Fruit fly (Drosophila melanogaster) whole organism, prepupa: ENCODE data around the gene CG13727.

ENCODE experiments used
- CG10669 ChIP-seq: fragments of 200-800 bp; sonication (Bioruptor generic); optimal IDR thresholded peaks from 3 replicates; lab custom pipeline; 2018; ENCODE audit warnings: missing biosample characterization, mild to moderate bottlenecking, missing genetic modification characterization, moderate library complexity
- CG11294 ChIP-seq: fragments of 200-800 bp; sonication (Bioruptor generic); IDR thresholded peaks from 2 replicates; pipeline ENCODE4 v1.3.6; 2022; ENCODE audit warnings: missing biosample characterization, missing genetic modification characterization
- CG11762 ChIP-seq: fragments of 200-800 bp; sonication (Bioruptor generic); optimal IDR thresholded peaks from 3 replicates; lab custom pipeline; 2016; ENCODE audit warnings: missing biosample characterization, missing genetic modification characterization; ENCODE audit not compliant: insufficient read depth
- CG15336 ChIP-seq: fragments of 200-800 bp; sonication (Bioruptor generic); IDR thresholded peaks from 2 replicates; pipeline ENCODE4 v1.3.6; 2022; ENCODE audit warnings: missing biosample characterization, missing genetic modification characterization
- CG1621 ChIP-seq: fragments of 200-800 bp; sonication (Bioruptor generic); optimal IDR thresholded peaks from 3 replicates; lab custom pipeline; 2018; ENCODE audit warnings: missing biosample characterization, mild to moderate bottlenecking, missing genetic modification characterization
- CG16779 ChIP-seq: fragments of 200-800 bp; sonication (Bioruptor generic); optimal IDR thresholded peaks from 3 replicates; lab custom pipeline; 2017; ENCODE audit warnings: missing biosample characterization, mild to moderate bottlenecking, missing genetic modification characterization
- CG3032 ChIP-seq: fragments of 200-800 bp; optimal IDR thresholded peaks from 2 replicates; lab custom pipeline; 2019; ENCODE audit warnings: missing biosample characterization, mild to moderate bottlenecking, missing genetic modification characterization, moderate library complexity
- CG32006 ChIP-seq: fragments of 200-800 bp; sonication (Bioruptor generic); optimal IDR thresholded peaks from 3 replicates; lab custom pipeline; 2017; ENCODE audit warnings: missing biosample characterization, mild to moderate bottlenecking, missing genetic modification characterization
- CG34406 ChIP-seq: fragments of 200-800 bp; sonication (Bioruptor generic); optimal IDR thresholded peaks from 3 replicates; lab custom pipeline; 2016; ENCODE audit warnings: missing biosample characterization, missing genetic modification characterization
- CG3919 ChIP-seq: fragments of 200-800 bp; sonication (Bioruptor generic); optimal IDR thresholded peaks from 3 replicates; lab custom pipeline; 2016; ENCODE audit warnings: missing biosample characterization, missing genetic modification characterization
- CG4318 ChIP-seq: fragments of 200-800 bp; sonication (Bioruptor generic); optimal IDR thresholded peaks from 3 replicates; lab custom pipeline; 2017; ENCODE audit warnings: missing biosample characterization, mild to moderate bottlenecking, missing genetic modification characterization
- CG6163 ChIP-seq: fragments of 200-800 bp; sonication (Bioruptor generic); IDR thresholded peaks from 3 replicates; pipeline ENCODE4 v1.3.6; 2022; ENCODE audit warnings: missing biosample characterization, missing genetic modification characterization
- CG6276 ChIP-seq: fragments of 200-800 bp; sonication (Bioruptor generic); optimal IDR thresholded peaks from 2 replicates; lab custom pipeline; 2017; ENCODE audit warnings: missing biosample characterization, mild to moderate bottlenecking, missing genetic modification characterization
- CG6792 ChIP-seq: fragments of 200-800 bp; sonication (Bioruptor generic); optimal IDR thresholded peaks from 3 replicates; lab custom pipeline; 2016; ENCODE audit warnings: missing biosample characterization, missing genetic modification characterization
- CG6808 ChIP-seq: fragments of 200-800 bp; sonication (Bioruptor generic); optimal IDR thresholded peaks from 3 replicates; lab custom pipeline; 2017; ENCODE audit warnings: missing biosample characterization, missing genetic modification characterization, mild to moderate bottlenecking, moderate library complexity, missing genetic modification reagents
- CG7368 ChIP-seq: fragments of 200-800 bp; sonication (Bioruptor generic); optimal IDR thresholded peaks from 3 replicates; lab custom pipeline; 2016; ENCODE audit warnings: missing biosample characterization, missing genetic modification characterization
- CG8119 ChIP-seq: fragments of 200-800 bp; sonication (Bioruptor generic); IDR thresholded peaks from 3 replicates; pipeline ENCODE4 v1.3.6; 2022; ENCODE audit warnings: missing biosample characterization, missing genetic modification characterization
- CG8319 ChIP-seq: fragments of 200-800 bp; sonication (Bioruptor generic); optimal IDR thresholded peaks from 3 replicates; lab custom pipeline; 2016; ENCODE audit warnings: missing biosample characterization, missing genetic modification characterization
- CG8632 ChIP-seq: fragments of 200-800 bp; sonication (Bioruptor generic); optimal IDR thresholded peaks from 3 replicates; lab custom pipeline; 2016; ENCODE audit warnings: missing biosample characterization, missing genetic modification characterization
- CG9139 ChIP-seq: fragments of 200-800 bp; sonication (Bioruptor generic); optimal IDR thresholded peaks from 3 replicates; lab custom pipeline; 2017; ENCODE audit warnings: missing biosample characterization, mild to moderate bottlenecking, missing genetic modification characterization
- Eip93F ChIP-seq: fragments of 200-800 bp; sonication (Bioruptor generic); optimal IDR thresholded peaks from 2 replicates; lab custom pipeline; 2016; ENCODE audit warnings: missing biosample characterization, mild to moderate bottlenecking, missing genetic modification characterization
- Ets21C ChIP-seq: fragments of 200-800 bp; sonication (Bioruptor generic); optimal IDR thresholded peaks from 3 replicates; lab custom pipeline; 2016; ENCODE audit warnings: missing biosample characterization, missing genetic modification characterization
- Gug ChIP-seq: fragments of 200-800 bp; sonication (Bioruptor generic); IDR thresholded peaks from 2 replicates; pipeline ENCODE4 v1.3.6; 2022; ENCODE audit warnings: missing biosample characterization, missing genetic modification characterization
- Hr39 ChIP-seq: fragments of 200-800 bp; sonication (Bioruptor generic); optimal IDR thresholded peaks from 2 replicates; lab custom pipeline; 2016; ENCODE audit warnings: missing biosample characterization, missing genetic modification characterization
- Hr4 ChIP-seq: fragments of 200-800 bp; sonication (Bioruptor generic); optimal IDR thresholded peaks from 3 replicates; lab custom pipeline; 2016; ENCODE audit warnings: missing biosample characterization, missing genetic modification characterization
- OdsH ChIP-seq: fragments of 200-800 bp; sonication (Bioruptor generic); optimal IDR thresholded peaks from 3 replicates; lab custom pipeline; 2016; ENCODE audit warnings: missing biosample characterization, missing genetic modification characterization
- Smox ChIP-seq: fragments of 200-800 bp; sonication (Bioruptor generic); optimal IDR thresholded peaks from 3 replicates; lab custom pipeline; 2016; ENCODE audit warnings: missing biosample characterization, missing genetic modification characterization
- Sox102F ChIP-seq: fragments of 200-800 bp; sonication (Bioruptor generic); optimal IDR thresholded peaks from 2 replicates; lab custom pipeline; 2016; ENCODE audit warnings: missing biosample characterization, mild to moderate bottlenecking, missing genetic modification characterization
- Sox14 ChIP-seq: fragments of 200-800 bp; sonication (Bioruptor generic); optimal IDR thresholded peaks from 3 replicates; lab custom pipeline; 2016; ENCODE audit warnings: missing biosample characterization, missing genetic modification characterization
- achi ChIP-seq: fragments of 200-800 bp; sonication (Bioruptor generic); optimal IDR thresholded peaks from 3 replicates; lab custom pipeline; 2016; ENCODE audit warnings: missing biosample characterization, missing genetic modification characterization
- acj6 ChIP-seq: fragments of 200-800 bp; sonication (Bioruptor generic); optimal IDR thresholded peaks from 3 replicates; lab custom pipeline; 2016; ENCODE audit warnings: missing biosample characterization, missing genetic modification characterization
- dac ChIP-seq: fragments of 200-800 bp; sonication (Bioruptor generic); optimal IDR thresholded peaks from 2 replicates; lab custom pipeline; 2017; ENCODE audit warnings: missing biosample characterization, mild to moderate bottlenecking, missing genetic modification characterization
- dsx ChIP-seq: fragments of 200-800 bp; optimal IDR thresholded peaks from 3 replicates; lab custom pipeline; 2019; ENCODE audit warnings: missing biosample characterization, mild to moderate bottlenecking, missing genetic modification characterization, moderate library complexity; ENCODE audit not compliant: poor library complexity, severe bottlenecking
- fd59A ChIP-seq: fragments of 200-800 bp; sonication (Bioruptor generic); optimal IDR thresholded peaks from 2 replicates; lab custom pipeline; 2017; ENCODE audit warnings: missing biosample characterization, mild to moderate bottlenecking, missing genetic modification characterization, missing genetic modification reagents
- fkh ChIP-seq: fragments of 200-800 bp; sonication (Bioruptor generic); optimal IDR thresholded peaks from 3 replicates; lab custom pipeline; 2017; ENCODE audit warnings: missing biosample characterization, mild to moderate bottlenecking, missing genetic modification characterization, moderate library complexity
- pdm3 ChIP-seq: fragments of 200-800 bp; sonication (Bioruptor generic); optimal IDR thresholded peaks from 3 replicates; lab custom pipeline; 2016; ENCODE audit warnings: missing biosample characterization, missing genetic modification characterization
- salr ChIP-seq, 2 experiments: fragments of 200-800 bp; sonication (Bioruptor generic); optimal IDR thresholded peaks; 3 replicates each; lab custom pipeline; 2016 to 2018; ENCODE audit warnings: missing biosample characterization in 2 of 2, missing genetic modification characterization in 2 of 2, mild to moderate bottlenecking in 1 of 2
- spab ChIP-seq: fragments of 200-800 bp; sonication (Bioruptor generic); optimal IDR thresholded peaks from 2 replicates; lab custom pipeline; 2017; ENCODE audit warnings: missing biosample characterization, mild to moderate bottlenecking, missing genetic modification characterization, missing genetic modification reagents
- vri ChIP-seq: fragments of 200-800 bp; sonication (Bioruptor generic); optimal IDR thresholded peaks from 3 replicates; lab custom pipeline; 2016; ENCODE audit warnings: missing biosample characterization, mild to moderate bottlenecking, missing genetic modification characterization

CG13727 gene

DNA sequence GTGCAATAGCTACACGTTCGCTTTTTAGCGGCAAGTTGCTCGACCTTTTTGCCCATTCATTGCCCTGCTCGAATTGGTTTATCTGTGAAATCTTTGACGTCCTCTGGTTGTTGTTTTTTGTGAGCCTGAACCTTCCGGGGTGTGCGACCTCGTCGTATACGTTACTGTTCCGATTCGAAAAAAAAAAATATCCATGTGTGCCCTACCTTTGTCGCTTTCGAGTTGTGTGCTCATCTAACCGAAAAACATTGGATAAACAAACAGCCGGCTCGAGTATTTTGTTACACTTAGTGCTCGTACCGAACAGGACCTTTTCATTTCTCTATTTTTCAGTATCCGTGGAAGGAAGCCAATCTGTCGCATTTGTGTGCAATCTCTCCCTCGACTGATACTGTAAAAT is 22.9 kb upstream of the CG13727 start:
- TF ChIP-seq dac: no peak
- TF ChIP-seq CG11294 (GFP tag; lab: Robert Waterston, UW): no peak
- no peak for TF ChIP-seq CG11762
- no peak for TF ChIP-seq Gug (GFP tag; lab: Robert Waterston, UW)
- no peak for TF ChIP-seq CG8319 (GFP tag; lab: Kevin White, UChicago)
- no peak for TF ChIP-seq vri (GFP tag; lab: Kevin White, UChicago)
- TF ChIP-seq CG1621 (tag; lab: Kevin White, UChicago): no peak
- TF ChIP-seq CG8119 (GFP tag; lab: Robert Waterston, UW): no peak
- TF ChIP-seq Ets21C (GFP tag; lab: Kevin White, UChicago): no peak
- no peak for TF ChIP-seq Smox
- TF ChIP-seq Eip93F (GFP tag; lab: Kevin White, UChicago): no peak
- no peak for TF ChIP-seq CG15336
- no peak for TF ChIP-seq CG16779 (tag; lab: Kevin White, UChicago)
- TF ChIP-seq CG34406 (GFP tag; lab: Kevin White, UChicago): no peak
- no peak for TF ChIP-seq CG4318 (GFP tag; lab: Kevin White, UChicago)
- TF ChIP-seq acj6: no peak
- no peak for TF ChIP-seq pdm3 (GFP tag; lab: Kevin White, UChicago)
- TF ChIP-seq Sox14: no peak
- no peak for TF ChIP-seq CG10669 (GFP tag; lab: Kevin White, UChicago)

DNA sequence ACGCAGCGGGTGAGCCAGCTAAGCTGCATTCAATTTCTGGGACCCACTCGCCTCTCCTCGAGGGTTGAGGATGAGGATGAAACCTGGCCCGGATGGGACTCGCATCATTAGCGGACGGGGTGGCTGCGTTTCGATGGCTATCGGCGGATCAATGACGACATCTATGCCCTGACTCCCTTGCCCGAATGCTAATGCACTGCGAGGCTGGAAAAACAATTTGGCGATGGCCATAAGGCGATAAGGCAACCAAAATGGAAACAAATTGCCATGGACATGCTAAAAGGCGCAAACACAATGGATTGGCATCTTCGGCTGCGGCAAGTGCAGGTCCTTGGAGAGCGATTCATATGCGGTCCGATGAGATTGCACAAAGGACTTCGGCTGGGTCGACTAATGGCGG is 21.8 kb upstream of the CG13727 start:
- TF ChIP-seq CG7368 (GFP tag; lab: Kevin White, UChicago) (no peak), CG4318 (GFP tag; lab: Kevin White, UChicago) (no peak), CG11294 (GFP tag; lab: Robert Waterston, UW) (no peak), CG3032 (no peak), Ets21C (GFP tag; lab: Kevin White, UChicago) (no peak), CG32006 (GFP tag; lab: Kevin White, UChicago) (no peak), CG3919 (GFP tag; lab: Kevin White, UChicago) (no peak), achi (GFP tag; lab: Kevin White, UChicago) (no peak), Gug (GFP tag; lab: Robert Waterston, UW) (no peak), dac (no peak), OdsH (GFP tag; lab: Kevin White, UChicago) (no peak), Hr39 (GFP tag; lab: Kevin White, UChicago) (no peak), CG11762 (no peak), Smox (no peak), CG8632 (GFP tag; lab: Kevin White, UChicago) (no peak)
- TF ChIP-seq, all 60 proteins: peak for 0

DNA sequence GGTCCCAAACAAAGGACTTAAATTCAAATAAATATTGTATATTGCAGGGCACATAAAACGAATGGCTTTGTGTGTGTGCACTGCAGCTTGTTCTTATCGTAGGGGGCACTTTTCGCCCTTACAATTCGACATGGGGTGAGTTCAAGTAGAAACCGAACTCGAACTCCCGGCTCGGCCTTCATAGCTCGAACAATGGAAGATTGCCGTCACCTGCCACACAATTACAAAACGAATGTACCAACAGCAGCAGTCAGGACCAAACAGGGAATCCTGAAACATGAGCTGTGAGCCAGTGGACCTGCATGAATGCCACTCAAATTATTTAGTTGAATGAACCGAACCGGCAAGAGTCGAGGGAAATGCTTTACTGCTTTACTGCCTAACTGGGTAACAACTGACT is 20.8 kb upstream of the CG13727 start:
- TF ChIP-seq fkh (no peak), CG11294 (GFP tag; lab: Robert Waterston, UW) (no peak), Sox102F (no peak), dsx (no peak), Hr39 (GFP tag; lab: Kevin White, UChicago) (no peak), CG6276 (GFP tag; lab: Kevin White, UChicago) (no peak), CG34406 (GFP tag; lab: Kevin White, UChicago) (no peak), fd59A (GFP tag; lab: Kevin White, UChicago) (no peak), CG9139 (GFP tag; lab: Kevin White, UChicago) (no peak), CG1621 (tag; lab: Kevin White, UChicago) (no peak), CG6792 (GFP tag; lab: Kevin White, UChicago) (no peak), CG6163 (GFP tag; lab: Robert Waterston, UW) (no peak), spab (no peak), CG6808 (GFP tag; lab: Kevin White, UChicago) (no peak), CG7368 (GFP tag; lab: Kevin White, UChicago) (no peak), OdsH (GFP tag; lab: Kevin White, UChicago) (no peak), Hr4 (GFP tag; lab: Kevin White, UChicago) (no peak), salr (GFP tag; optimal IDR thresholded peaks at IDR 0.05; lab: Kevin White, UChicago) (no peak), Sox14 (no peak), CG16779 (tag; lab: Kevin White, UChicago) (no peak)
